Worm (Caenorhabditis elegans): ENCODE data around the gene dlat-1.

The dlat-1 gene

ce11 chrV:14426013-14426412 lies 21.1 kb downstream of the dlat-1 start:
- no peak for TF ChIP-seq F13H6.1 (tag; optimal IDR thresholded peaks at IDR 0.05)
- TF ChIP-seq sma-3 (GFP tag; optimal IDR thresholded peaks at IDR 0.05) = no peak
- TF ChIP-seq nhr-21 (tag; optimal IDR thresholded peaks at IDR 0.05) = no peak
- no peak for TF ChIP-seq elt-3 (tag; optimal IDR thresholded peaks at IDR 0.05)
- TF ChIP-seq ama-1 (optimal IDR thresholded peaks at IDR 0.05) = no peak
- TF ChIP-seq sem-4 (tag; optimal IDR thresholded peaks at IDR 0.05) = no peak
- no peak for TF ChIP-seq lsy-2 (tag; optimal IDR thresholded peaks at IDR 0.05)
- TF ChIP-seq zag-1 (tag; optimal IDR thresholded peaks at IDR 0.05) = no peak

ce11 chrV:14424958-14425492 lies 22.1 kb downstream of the dlat-1 start, which contains the start of gene rrsr-1:
Gene rrsr-1 (minus strand): TSS chrV:14425008.
- TF ChIP-seq Y55F3AM.14 (GFP tag; optimal IDR thresholded peaks at IDR 0.05) (no peak), alr-1 (tag; optimal IDR thresholded peaks at IDR 0.05) (no peak), sma-9 (GFP tag; optimal IDR thresholded peaks at IDR 0.05) (peak; percentile 47), sma-9 (tag; optimal IDR thresholded peaks at IDR 0.05) (no peak), nhr-11 (tag; optimal IDR thresholded peaks at IDR 0.05) (no peak), ceh-16 (tag; optimal IDR thresholded peaks at IDR 0.05) (no peak), R02D3.7 (tag; optimal IDR thresholded peaks at IDR 0.05) (no peak), peb-1 (tag; optimal IDR thresholded peaks at IDR 0.05) (no peak), nhr-129 (tag; optimal IDR thresholded peaks at IDR 0.05) (peak; percentile 46), blmp-1 (tag; optimal IDR thresholded peaks at IDR 0.05; ENCODE audit: insufficient read depth) (no peak), elt-1 (tag; optimal IDR thresholded peaks at IDR 0.05) (no peak), ztf-11 (tag; optimal IDR thresholded peaks at IDR 0.05) (no peak), ceh-82 (tag; optimal IDR thresholded peaks at IDR 0.05) (no peak), gmeb-1 (tag; optimal IDR thresholded peaks at IDR 0.05) (no peak), lsy-2 (tag; optimal IDR thresholded peaks at IDR 0.05) (peak in 1 of 2 experiments; percentile 33), nhr-23 (tag; optimal IDR thresholded peaks at IDR 0.05) (no peak), ZK546.5 (tag; optimal IDR thresholded peaks at IDR 0.05) (no peak), zag-1 (tag; optimal IDR thresholded peaks at IDR 0.05) (no peak), lin-39 (tag; optimal IDR thresholded peaks at IDR 0.05) (no peak), lin-11 (tag; optimal IDR thresholded peaks at IDR 0.05) (peak; percentile 38), sma-3 (GFP tag; optimal IDR thresholded peaks at IDR 0.05) (peak; percentile 28), F13H6.1 (tag; optimal IDR thresholded peaks at IDR 0.05) (peak; percentile 38), snpc-4 (tag; optimal IDR thresholded peaks at IDR 0.05) (no peak), C34F6.9 (tag; optimal IDR thresholded peaks at IDR 0.05) (peak; percentile 56), ama-1 (optimal IDR thresholded peaks at IDR 0.05) (no peak), elt-3 (tag; optimal IDR thresholded peaks at IDR 0.05) (no peak), unc-39 (tag; optimal IDR thresholded peaks at IDR 0.05) (no peak), nhr-6 (tag; optimal IDR thresholded peaks at IDR 0.05) (no peak), nhr-21 (tag; optimal IDR thresholded peaks at IDR 0.05) (no peak), skn-1 (tag; optimal IDR thresholded peaks at IDR 0.05) (peak; percentile 62), crh-2 (tag; optimal IDR thresholded peaks at IDR 0.05) (no peak), unc-55 (GFP tag; optimal IDR thresholded peaks at IDR 0.05) (peak; percentile 54), dmd-4 (tag; optimal IDR thresholded peaks at IDR 0.05) (no peak), mdl-1 (tag; optimal IDR thresholded peaks at IDR 0.05) (no peak), nhr-25 (tag; optimal IDR thresholded peaks at IDR 0.05) (no peak), nhr-12 (tag; optimal IDR thresholded peaks at IDR 0.05) (no peak), ztf-4 (tag; optimal IDR thresholded peaks at IDR 0.05) (no peak)

ce11 chrV:14423268-14423667 lies 23.8 kb downstream of the dlat-1 start, which contains the start of gene rpoa-12:
Gene rpoa-12 (minus strand): TSS chrV:14423304.
- TF ChIP-seq dmd-4 (tag; optimal IDR thresholded peaks at IDR 0.05) (no peak), peb-1 (tag; optimal IDR thresholded peaks at IDR 0.05) (no peak), F13H6.1 (tag; optimal IDR thresholded peaks at IDR 0.05) (peak; percentile 5), sma-3 (GFP tag; optimal IDR thresholded peaks at IDR 0.05) (peak; percentile 30), ceh-16 (tag; optimal IDR thresholded peaks at IDR 0.05) (no peak), gmeb-1 (tag; optimal IDR thresholded peaks at IDR 0.05) (no peak), unc-62 (GFP tag; optimal IDR thresholded peaks at IDR 0.05) (no peak), blmp-1 (tag; optimal IDR thresholded peaks at IDR 0.05; ENCODE audit: insufficient read depth) (no peak), sma-9 (GFP tag; optimal IDR thresholded peaks at IDR 0.05) (peak; percentile 43), sma-9 (tag; optimal IDR thresholded peaks at IDR 0.05) (no peak), ztf-1 (GFP tag; conservative IDR thresholded peaks at IDR 0.05) (no peak), lin-39 (tag; optimal IDR thresholded peaks at IDR 0.05) (no peak), nhr-129 (tag; optimal IDR thresholded peaks at IDR 0.05) (peak; percentile 59), nhr-77 (tag; optimal IDR thresholded peaks at IDR 0.05) (no peak), lsy-2 (tag; optimal IDR thresholded peaks at IDR 0.05) (peak in 1 of 2 experiments; percentile 44), C34F6.9 (tag; optimal IDR thresholded peaks at IDR 0.05) (peak; percentile 68), crh-2 (tag; optimal IDR thresholded peaks at IDR 0.05) (peak; percentile 40), nhr-25 (tag; optimal IDR thresholded peaks at IDR 0.05) (no peak), skn-1 (tag; optimal IDR thresholded peaks at IDR 0.05) (peak; percentile 84), ZK546.5 (tag; optimal IDR thresholded peaks at IDR 0.05) (no peak), unc-55 (GFP tag; optimal IDR thresholded peaks at IDR 0.05) (peak; percentile 58), ztf-4 (tag; optimal IDR thresholded peaks at IDR 0.05) (no peak), lin-13 (GFP tag; optimal IDR thresholded peaks at IDR 0.05) (no peak)
